Fruit fly (Drosophila melanogaster): ENCODE data around the gene CG4829.

CG4829 gene

DNA sequence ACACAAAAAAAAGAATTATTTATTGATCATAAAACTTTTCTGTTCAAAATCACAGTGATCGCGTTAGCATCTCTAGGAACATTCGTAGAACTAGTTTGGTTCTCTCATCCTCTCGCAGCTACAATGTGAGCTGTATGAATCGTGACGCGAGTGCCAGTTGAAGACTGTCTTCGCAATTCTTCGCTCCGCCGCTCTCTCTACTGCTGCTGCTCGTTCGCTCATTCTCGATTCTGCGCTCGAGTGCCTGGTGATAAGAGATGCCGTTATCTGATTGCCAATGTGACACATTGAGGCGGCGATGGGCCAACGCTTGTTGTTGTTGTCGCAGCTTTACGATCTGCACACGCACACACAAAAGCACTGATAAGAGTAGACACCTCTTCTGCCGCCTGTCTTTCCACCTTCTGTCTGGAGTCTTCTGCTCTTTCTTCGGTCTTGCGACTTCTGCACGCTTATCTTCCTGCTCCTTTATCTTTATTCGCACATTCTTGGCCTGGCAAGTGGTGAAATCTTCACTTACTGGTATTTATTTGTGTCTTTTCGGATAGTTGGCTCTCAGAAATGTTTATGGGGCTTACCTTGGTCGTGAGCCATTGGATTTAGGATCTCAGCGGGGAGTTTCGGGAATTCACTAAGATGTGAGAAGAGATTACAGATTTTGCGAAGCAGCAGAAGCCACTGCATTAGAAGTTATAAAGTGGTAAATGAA is 24.7 kb downstream of the CG4829 start (continued):
- TF ChIP-seq ham (GFP tag; IDR thresholded peaks at IDR 0.05) (no peak), luna (GFP tag; optimal IDR thresholded peaks at IDR 0.05) (no peak), NC2α (GFP tag; optimal IDR thresholded peaks at IDR 0.05) (no peak), slou (GFP tag; optimal IDR thresholded peaks at IDR 0.05) (no peak), zen2 (GFP tag; IDR thresholded peaks at IDR 0.05; ENCODE audit: partially characterized antibody) (no peak), Ravus (GFP tag; IDR thresholded peaks at IDR 0.05) (no peak), cg (GFP tag; optimal IDR thresholded peaks at IDR 0.05) (peak; percentile 8), z (GFP tag; IDR thresholded peaks at IDR 0.05) (no peak), CG3995 (GFP tag; optimal IDR thresholded peaks at IDR 0.05) (peak; percentile 93), Sry-β (GFP tag; optimal IDR thresholded peaks at IDR 0.05) (peak; percentile 65), sd (tag; optimal IDR thresholded peaks at IDR 0.05) (peak; percentile 63), pb (GFP tag; optimal IDR thresholded peaks at IDR 0.05) (no peak), CG15696 (tag; optimal IDR thresholded peaks at IDR 0.05) (no peak), CG17361 (GFP tag; IDR thresholded peaks at IDR 0.05) (no peak), ttk (GFP tag; IDR thresholded peaks at IDR 0.05) (no peak), ci (GFP tag; IDR thresholded peaks at IDR 0.05) (no peak), so (GFP tag; IDR thresholded peaks at IDR 0.05) (0 out of 3 replicates have a peak, but pooled peaks have one; percentile 43), Mes4 (GFP tag; optimal IDR thresholded peaks at IDR 0.05) (no peak), btn (GFP tag; optimal IDR thresholded peaks at IDR 0.05) (no peak), Trl (optimal IDR thresholded peaks at IDR 0.05) (peak; percentile 52 to 64), Trl (GFP tag; optimal IDR thresholded peaks at IDR 0.05) (no peak), Sox100B (GFP tag; optimal IDR thresholded peaks at IDR 0.05) (no peak), CG14965 (GFP tag; optimal IDR thresholded peaks at IDR 0.05; ENCODE audit: borderline replicate concordance) (no peak), tin (GFP tag; optimal IDR thresholded peaks at IDR 0.05) (no peak), CG3281 (GFP tag; optimal IDR thresholded peaks at IDR 0.05) (peak; percentile 8), CG15479 (GFP tag; optimal IDR thresholded peaks at IDR 0.05) (peak; percentile 15), Hmx (GFP tag; optimal IDR thresholded peaks at IDR 0.05) (no peak), vfl (GFP tag; optimal IDR thresholded peaks at IDR 0.05) (no peak), grn (GFP tag; optimal IDR thresholded peaks at IDR 0.05) (peak; percentile 11), Med (GFP tag) (peak; percentile 36), CG8924 (tag; optimal IDR thresholded peaks at IDR 0.05) (no peak), CG4360 (GFP tag; IDR thresholded peaks at IDR 0.05) (peak; percentile 53), cas (GFP tag; IDR thresholded peaks at IDR 0.05) (no peak), exex (tag; optimal IDR thresholded peaks at IDR 0.05) (no peak), CG34376 (GFP tag; optimal IDR thresholded peaks at IDR 0.05) (peak; percentile 45), pan (optimal IDR thresholded peaks at IDR 0.05) (no peak), pan (GFP tag; optimal IDR thresholded peaks at IDR 0.05 in 1 of 2, IDR thresholded peaks at IDR 0.05 in 1 of 2) (no peak), kni (GFP tag; optimal IDR thresholded peaks at IDR 0.05) (no peak), Kr (GFP tag; optimal IDR thresholded peaks at IDR 0.05) (no peak), sug (tag; optimal IDR thresholded peaks at IDR 0.05) (peak; percentile 28)

DNA sequence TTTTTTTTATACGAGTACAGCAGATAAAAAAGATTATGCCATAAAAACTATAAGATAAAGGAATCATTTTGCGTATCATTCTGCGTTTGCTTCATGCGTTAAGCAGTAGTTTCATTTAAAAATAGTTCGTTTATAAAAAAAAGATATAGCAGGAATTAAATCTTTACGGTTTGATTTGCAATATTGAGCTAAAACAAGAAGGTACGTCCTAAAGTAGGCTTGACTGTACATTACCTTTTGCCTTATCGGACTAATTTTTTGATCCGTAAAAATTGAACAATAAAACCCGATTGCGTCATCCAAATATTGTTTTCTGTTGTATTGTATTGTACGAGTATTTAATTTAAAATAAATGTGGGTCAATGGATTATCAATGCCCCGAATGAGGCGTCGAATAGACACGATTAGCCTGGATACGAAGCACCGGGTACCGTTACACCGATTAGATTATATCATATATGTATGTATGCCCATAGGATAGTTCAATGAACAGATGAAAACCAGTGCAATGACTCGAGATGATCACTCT is 25.4 kb downstream of the CG4829 start:
- TF ChIP-seq CG2678 (tag; optimal IDR thresholded peaks at IDR 0.05) (peak; percentile 25), HmgD (GFP tag; optimal IDR thresholded peaks at IDR 0.05) (no peak), caup (GFP tag; optimal IDR thresholded peaks at IDR 0.05; ENCODE audit: severe bottlenecking) (no peak), Pdp1 (GFP tag; optimal IDR thresholded peaks at IDR 0.05) (peak in 1 of 2 experiments; percentile 71), grau (tag; optimal IDR thresholded peaks at IDR 0.05) (peak; percentile 46), Trl (optimal IDR thresholded peaks at IDR 0.05) (no peak), Trl (GFP tag; optimal IDR thresholded peaks at IDR 0.05) (no peak), sens (GFP tag) (peak; percentile 60), CG11247 (GFP tag; IDR thresholded peaks at IDR 0.05) (no peak), ind (GFP tag; optimal IDR thresholded peaks at IDR 0.05) (no peak)

All from whole organism, embryonic.